Fruit fly (Drosophila melanogaster): ENCODE results near the gene CG14210.

Gene CG14210

dm6 chrX:19601644-19602043 is 14.4 kb upstream of the CG14210 start, which contains the start of gene CG14220 (continued):
- TF ChIP-seq CG3163 (GFP tag; optimal IDR thresholded peaks at IDR 0.05) = no peak
- TF ChIP-seq CG6765 (GFP tag; optimal IDR thresholded peaks at IDR 0.05) = no peak
- no peak for TF ChIP-seq CG8944 (GFP tag; optimal IDR thresholded peaks at IDR 0.05)
- TF ChIP-seq sqz (GFP tag; optimal IDR thresholded peaks at IDR 0.05) = peak; percentile 5
- TF ChIP-seq CG8478 (optimal IDR thresholded peaks at IDR 0.05) = no peak
- TF ChIP-seq CG9437 (GFP tag; optimal IDR thresholded peaks at IDR 0.05) = no peak
- TF ChIP-seq CG8359 (GFP tag; optimal IDR thresholded peaks at IDR 0.05; ENCODE audit: borderline replicate concordance) = no peak
- no peak for TF ChIP-seq Lpt (GFP tag; optimal IDR thresholded peaks at IDR 0.05)
- TF ChIP-seq jing (GFP tag; optimal IDR thresholded peaks at IDR 0.05) = no peak
- no peak for TF ChIP-seq gem (tag; optimal IDR thresholded peaks at IDR 0.05)
- no peak for TF ChIP-seq Ravus (GFP tag; IDR thresholded peaks at IDR 0.05)
- TF ChIP-seq CG6689 (GFP tag; IDR thresholded peaks at IDR 0.05) = no peak
- no peak for TF ChIP-seq fru (optimal IDR thresholded peaks at IDR 0.05)
- no peak for TF ChIP-seq Awh (GFP tag; IDR thresholded peaks at IDR 0.05)
- TF ChIP-seq HmgZ (tag; optimal IDR thresholded peaks at IDR 0.05) = peak; percentile 66
- TF ChIP-seq zen (tag; optimal IDR thresholded peaks at IDR 0.05) = no peak
- no peak for TF ChIP-seq p53 (GFP tag; optimal IDR thresholded peaks at IDR 0.05)
- TF ChIP-seq CG18262 (tag; optimal IDR thresholded peaks at IDR 0.05) = peak; percentile 7
- TF ChIP-seq CG14014 (GFP tag; IDR thresholded peaks at IDR 0.05) = no peak
- TF ChIP-seq Stat92E (GFP tag; optimal IDR thresholded peaks at IDR 0.05) = peak in 1 of 3 experiments; percentile 46
- TF ChIP-seq CG14050 (GFP tag; IDR thresholded peaks at IDR 0.05) = no peak
- no peak for TF ChIP-seq CG9215 (GFP tag; IDR thresholded peaks at IDR 0.05)
- TF ChIP-seq oc (tag; optimal IDR thresholded peaks at IDR 0.05) = no peak
- TF ChIP-seq CG12769 (tag; optimal IDR thresholded peaks at IDR 0.05) = no peak
- TF ChIP-seq CG11504 (tag; optimal IDR thresholded peaks at IDR 0.05) = peak; percentile 10
- no peak for TF ChIP-seq CG10979 (tag; optimal IDR thresholded peaks at IDR 0.05)
- peak; percentile 0 for TF ChIP-seq dmrt11E (tag; optimal IDR thresholded peaks at IDR 0.05)
- TF ChIP-seq CkIIα-i1 (GFP tag; IDR thresholded peaks at IDR 0.05) = no peak
- no peak for TF ChIP-seq CG10321 (GFP tag; IDR thresholded peaks at IDR 0.05)
- TF ChIP-seq CG2678 (tag; optimal IDR thresholded peaks at IDR 0.05) = no peak
- no peak for TF ChIP-seq Xbp1 (GFP tag; optimal IDR thresholded peaks at IDR 0.05)
- TF ChIP-seq HLHmδ (GFP tag; optimal IDR thresholded peaks at IDR 0.05) = no peak
- no peak for TF ChIP-seq zfh2 (GFP tag; optimal IDR thresholded peaks at IDR 0.05)
- no peak for TF ChIP-seq Usf (GFP tag; optimal IDR thresholded peaks at IDR 0.05)
- TF ChIP-seq Elba2 (GFP tag; optimal IDR thresholded peaks at IDR 0.05) = no peak
- no peak for TF ChIP-seq shn (GFP tag; optimal IDR thresholded peaks at IDR 0.05)
- TF ChIP-seq crol (GFP tag; IDR thresholded peaks at IDR 0.05) = no peak
- TF ChIP-seq sens (GFP tag) = peak; percentile 70
- no peak for TF ChIP-seq corto (GFP tag; optimal IDR thresholded peaks at IDR 0.05)
- no peak for TF ChIP-seq danr (GFP tag; IDR thresholded peaks at IDR 0.05)
- no peak for TF ChIP-seq ttk (GFP tag; IDR thresholded peaks at IDR 0.05)
- TF ChIP-seq E2f2 (GFP tag; IDR thresholded peaks at IDR 0.05) = peak; percentile 92
- TF ChIP-seq CG8765 (GFP tag; IDR thresholded peaks at IDR 0.05) = no peak
- no peak for TF ChIP-seq gsb (GFP tag; IDR thresholded peaks at IDR 0.05)
- TF ChIP-seq Blimp-1 (GFP tag; optimal IDR thresholded peaks at IDR 0.05) = no peak
- no peak for TF ChIP-seq CG7357 (GFP tag; IDR thresholded peaks at IDR 0.05)
- TF ChIP-seq CG16863 (GFP tag; optimal IDR thresholded peaks at IDR 0.05) = no peak
- TF ChIP-seq CG14667 (GFP tag; IDR thresholded peaks at IDR 0.05) = no peak
- no peak for TF ChIP-seq Side (GFP tag; optimal IDR thresholded peaks at IDR 0.05)
- no peak for TF ChIP-seq CG11085 (GFP tag; IDR thresholded peaks at IDR 0.05)
- TF ChIP-seq stc (GFP tag; IDR thresholded peaks at IDR 0.05) = no peak
- TF ChIP-seq Sox102F (GFP tag; optimal IDR thresholded peaks at IDR 0.05) = no peak
- peak in 1 of 2 experiments; percentile 35 for TF ChIP-seq crp (GFP tag; optimal IDR thresholded peaks at IDR 0.05)

Data from whole organism, embryonic.